Worm (Caenorhabditis elegans) whole organism, young adult: ENCODE results near the gene rack-1.

Experiments used
- F49E8.2 ChIP-seq: sonication (generic microtip); optimal IDR thresholded peaks from 3 replicates; lab custom pipeline; 2017; ENCODE audit warnings: missing genetic modification characterization, mild to moderate bottlenecking, missing compliant biosample characterization, antibody characterized with exemption, moderate library complexity; ENCODE audit not compliant: insufficient read depth
- Y56A3A.18 ChIP-seq: fragments of 200-800 bp; sonication (Bioruptor generic); IDR thresholded peaks from 2 replicates; pipeline ENCODE4 v1.3.6; 2022; ENCODE audit warnings: missing genetic modification reagents, missing genetic modification characterization, missing compliant biosample characterization
- ama-1 ChIP-seq, 3 experiments: fragments of 150-350 bp in 1 of 3; sonication (generic microtip) in 2 of 3; optimal IDR thresholded peaks; 2 replicates each; lab custom pipeline; 2014 to 2018; ENCODE audit warnings: missing biosample characterization in 2 of 3, missing genetic modification characterization in 2 of 3, missing genetic modification reagents in 2 of 3
- atf-7 ChIP-seq: sonication (generic microtip); optimal IDR thresholded peaks from 2 replicates; lab custom pipeline; 2017; ENCODE audit warnings: mild to moderate bottlenecking, missing genetic modification characterization, missing compliant biosample characterization
- ceh-79 ChIP-seq: sonication (generic microtip); optimal IDR thresholded peaks from 2 replicates; lab custom pipeline; 2017; ENCODE audit warnings: mild to moderate bottlenecking, missing genetic modification characterization, missing compliant biosample characterization
- efl-1 ChIP-seq: fragments of 150-350 bp; optimal IDR thresholded peaks from 2 replicates; lab custom pipeline; 2014; ENCODE audit warnings: missing biosample characterization, missing genetic modification reagents, missing genetic modification characterization
- egl-44 ChIP-seq: fragments of 200-800 bp; sonication (Bioruptor generic); IDR thresholded peaks from 2 replicates; pipeline ENCODE4 v1.3.6; 2022; ENCODE audit warnings: missing genetic modification reagents, missing genetic modification characterization, missing compliant biosample characterization
- hlh-26 ChIP-seq: fragments of 200-800 bp; sonication (Bioruptor generic); conservative IDR thresholded peaks from 2 replicates; pipeline ENCODE4 v1.3.6; 2022; ENCODE audit warnings: missing genetic modification reagents, missing genetic modification characterization, missing compliant biosample characterization
- let-526 ChIP-seq: fragments of 200-800 bp; sonication (Bioruptor generic); IDR thresholded peaks from 2 replicates; pipeline ENCODE4 v1.3.6; 2022; ENCODE audit warnings: missing genetic modification reagents, missing genetic modification characterization, missing compliant biosample characterization
- nfya-1 ChIP-seq: sonication (generic microtip); optimal IDR thresholded peaks from 2 replicates; lab custom pipeline; 2017; ENCODE audit warnings: antibody characterized with exemption, missing compliant biosample characterization, missing genetic modification characterization, borderline replicate concordance; ENCODE audit not compliant: insufficient read depth
- nhr-80 ChIP-seq: sonication (generic microtip); optimal IDR thresholded peaks from 2 replicates; lab custom pipeline; 2016; ENCODE audit warnings: missing genetic modification characterization, missing compliant biosample characterization
- sdz-38 ChIP-seq: sonication (generic microtip); optimal IDR thresholded peaks from 2 replicates; lab custom pipeline; 2016; ENCODE audit warnings: missing genotype, missing genetic modification characterization, missing compliant biosample characterization
- tbx-9 ChIP-seq: sonication (generic microtip); optimal IDR thresholded peaks from 2 replicates; lab custom pipeline; 2016; ENCODE audit warnings: borderline replicate concordance, missing genetic modification characterization, inconsistent platforms, missing compliant biosample characterization

DNA sequence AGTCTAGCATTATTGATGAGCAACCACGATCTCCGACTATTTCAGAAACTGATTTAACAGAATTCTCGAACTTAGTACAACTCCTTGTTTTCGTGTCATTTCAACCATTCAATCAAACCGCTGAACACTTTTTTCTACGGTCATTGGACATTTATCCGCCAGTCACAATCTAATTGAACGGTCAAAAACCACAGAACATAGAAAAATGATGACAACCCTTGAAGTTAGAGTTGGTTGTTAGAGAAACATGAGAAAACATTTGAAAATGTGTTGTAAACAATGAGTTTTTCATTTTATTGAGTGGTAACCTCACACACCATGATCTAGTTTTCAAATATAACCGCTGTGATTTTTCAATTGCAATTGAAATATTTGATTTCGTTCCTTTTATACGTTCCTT is 32.0 kb upstream of the rack-1 start:
- TF ChIP-seq nhr-80 (tag; lab: Kevin White, UChicago) (no peak), sdz-38 (tag; lab: Kevin White, UChicago) (no peak), atf-7 (tag; lab: Kevin White, UChicago) (no peak), Y56A3A.18 (GFP tag; lab: Robert Waterston, UW) (no peak), efl-1 (GFP tag; lab: Kevin White, UChicago) (no peak), hlh-26 (GFP tag; lab: Robert Waterston, UW) (no peak), tbx-9 (tag; lab: Kevin White, UChicago) (no peak), egl-44 (GFP tag; lab: Robert Waterston, UW) (no peak), ceh-79 (tag; lab: Kevin White, UChicago) (no peak), let-526 (no peak), F49E8.2 (tag; lab: Kevin White, UChicago) (no peak), nfya-1 (tag; lab: Kevin White, UChicago) (no peak), ama-1 (optimal IDR thresholded peaks at IDR 0.05; lab: Kevin White, UChicago) (no peak), ama-1 (GFP tag; optimal IDR thresholded peaks at IDR 0.05; lab: Kevin White, UChicago) (no peak)
